Worm (Caenorhabditis elegans) whole organism, mixed stage, embryonic: Measurements from ENCODE around the gene Y54H5A.2.

ENCODE experiments used
- elt-3 ChIP-seq: fragments of 150-350 bp; optimal IDR thresholded peaks from 2 replicates; lab custom pipeline; 2014; ENCODE audit warnings: missing biosample characterization, missing genetic modification characterization
- mab-5 ChIP-seq: fragments of 150-350 bp; optimal IDR thresholded peaks from 2 replicates; lab custom pipeline; 2014; ENCODE audit warnings: missing biosample characterization, missing genetic modification characterization
- nhr-28 ChIP-seq: fragments of 150-350 bp; optimal IDR thresholded peaks from 2 replicates; lab custom pipeline; 2014; ENCODE audit warnings: missing biosample characterization, missing genetic modification characterization

DNA sequence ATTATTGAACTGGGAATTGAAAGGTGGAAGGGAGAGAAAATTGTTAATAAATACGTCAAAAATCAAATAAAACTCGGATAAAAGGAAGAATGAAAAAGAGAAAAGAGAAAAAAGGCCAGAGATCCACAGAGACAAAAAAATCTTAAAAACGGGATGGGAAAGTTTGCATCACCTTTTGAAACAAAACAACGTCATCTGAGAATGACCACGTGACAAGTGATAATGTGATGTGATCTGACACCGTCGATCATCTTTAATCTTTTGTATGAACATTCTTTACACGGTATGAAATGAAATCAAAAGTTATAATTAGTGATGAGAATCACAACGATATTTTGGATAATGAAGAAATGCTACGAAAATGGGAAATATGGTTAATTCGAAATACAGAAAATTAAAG, 16.4 kb upstream of the Y54H5A.2 start:
- TF ChIP-seq elt-3 (tag; lab: Kevin White, UChicago), result no peak
- no peak for TF ChIP-seq mab-5 (tag; lab: Kevin White, UChicago)
- TF ChIP-seq nhr-28 (tag; lab: Kevin White, UChicago), result no peak
